Worm (Caenorhabditis elegans) whole organism, midembryonic: ENCODE results near the gene B0302.4.

Experiments used
- cog-1 ChIP-seq: sonication (generic microtip); optimal IDR thresholded peaks from 2 replicates; lab custom pipeline; 2016; ENCODE audit warnings: missing genetic modification characterization, missing compliant biosample characterization
- flt-1 ChIP-seq: fragments of 200-800 bp; sonication (Bioruptor generic); IDR thresholded peaks from 2 replicates; pipeline ENCODE4 v1.3.6; 2022; ENCODE audit warnings: missing genetic modification characterization, missing compliant biosample characterization
- klf-2 ChIP-seq: fragments of 200-800 bp; sonication (Bioruptor generic); conservative IDR thresholded peaks from 2 replicates; pipeline ENCODE4 v1.3.6; 2022; ENCODE audit warnings: missing genetic modification reagents, missing genetic modification characterization, missing compliant biosample characterization
- tab-1 ChIP-seq: fragments of 200-800 bp; sonication (Bioruptor generic); IDR thresholded peaks from 2 replicates; pipeline ENCODE4 v1.3.6; 2022; ENCODE audit warnings: missing genetic modification characterization, missing compliant biosample characterization
- ztf-23 ChIP-seq: fragments of 200-800 bp; sonication (Bioruptor generic); IDR thresholded peaks from 2 replicates; pipeline ENCODE4 v1.3.6; 2022; ENCODE audit warnings: missing genetic modification reagents, missing genetic modification characterization, missing compliant biosample characterization
- ztf-29 ChIP-seq: fragments of 200-800 bp; sonication (Bioruptor generic); IDR thresholded peaks from 2 replicates; pipeline ENCODE4 v1.3.6; 2022; ENCODE audit warnings: missing genetic modification reagents, missing genetic modification characterization, missing compliant biosample characterization

The B0302.4 gene

ce11 chrX:17134427-17134826, 42.1 kb downstream of the B0302.4 start, which contains the start of gene K09E3.7:
K09E3.7 (minus strand) TSS chrX:17134527.
- no peak for TF ChIP-seq tab-1
- no peak for TF ChIP-seq ztf-29 (GFP tag; lab: Robert Waterston, UW)
- TF ChIP-seq klf-2 (GFP tag; lab: Robert Waterston, UW), result no peak
- no peak for TF ChIP-seq ztf-23 (GFP tag; lab: Robert Waterston, UW)
- TF ChIP-seq cog-1 (tag; lab: Kevin White, UChicago), result no peak
- TF ChIP-seq flt-1 (GFP tag; lab: Robert Waterston, UW), result no peak
